Fruit fly (Drosophila melanogaster) whole organism, adult: ENCODE results near the gene CG32537.

Source experiments
- CG11617 ChIP-seq: fragments of 200-800 bp; sonication (Bioruptor generic); optimal IDR thresholded peaks from 2 replicates; lab custom pipeline; 2017; ENCODE audit warnings: mild to moderate bottlenecking, missing biosample characterization, missing genetic modification reagents, missing genetic modification characterization
- CG14711 ChIP-seq: fragments of 200-800 bp; sonication (Bioruptor generic); optimal IDR thresholded peaks from 2 replicates; lab custom pipeline; 2018; ENCODE audit warnings: missing biosample characterization, mild to moderate bottlenecking, missing genetic modification characterization, moderate library complexity
- CG33017 ChIP-seq: fragments of 200-800 bp; sonication (Bioruptor generic); optimal IDR thresholded peaks from 2 replicates; lab custom pipeline; 2018; ENCODE audit warnings: missing biosample characterization, mild to moderate bottlenecking, missing genetic modification characterization, moderate library complexity
- CG7045 ChIP-seq: fragments of 200-800 bp; sonication (Bioruptor generic); optimal IDR thresholded peaks from 2 replicates; lab custom pipeline; 2017; ENCODE audit warnings: missing biosample characterization, mild to moderate bottlenecking, missing genetic modification characterization
- Clk ChIP-seq: fragments of 200-800 bp; sonication (Bioruptor generic); optimal IDR thresholded peaks from 2 replicates; lab custom pipeline; 2017; ENCODE audit warnings: missing biosample characterization, missing genetic modification characterization
- Hr96 ChIP-seq: fragments of 200-800 bp; sonication (Bioruptor generic); optimal IDR thresholded peaks from 2 replicates; lab custom pipeline; 2016; ENCODE audit warnings: missing biosample characterization, missing genetic modification characterization
- Mnt ChIP-seq: fragments of 200-800 bp; sonication (Bioruptor generic); optimal IDR thresholded peaks from 2 replicates; lab custom pipeline; 2016; ENCODE audit warnings: missing biosample characterization, mild to moderate bottlenecking, missing genetic modification characterization
- bab1 ChIP-seq: fragments of 200-800 bp; sonication (Bioruptor generic); optimal IDR thresholded peaks from 3 replicates; lab custom pipeline; 2019; ENCODE audit warnings: missing biosample characterization, mild to moderate bottlenecking, missing genetic modification characterization, moderate library complexity
- cic ChIP-seq: fragments of 200-800 bp; sonication (Bioruptor generic); optimal IDR thresholded peaks from 2 replicates; lab custom pipeline; 2017; ENCODE audit warnings: missing biosample characterization, mild to moderate bottlenecking, missing genetic modification characterization, moderate library complexity
- kay ChIP-seq: fragments of 200-800 bp; sonication (Bioruptor generic); peaks from one replicate; lab custom pipeline; 2016; ENCODE audit warnings: missing biosample characterization, missing genetic modification characterization, borderline replicate concordance
- ovo ChIP-seq: fragments of 200-800 bp; sonication (Bioruptor generic); optimal IDR thresholded peaks from 2 replicates; lab custom pipeline; 2016; ENCODE audit warnings: missing biosample characterization, missing genetic modification characterization
- tj ChIP-seq: fragments of 200-800 bp; sonication (Bioruptor generic); optimal IDR thresholded peaks from 3 replicates; lab custom pipeline; 2017; ENCODE audit warnings: missing biosample characterization, mild to moderate bottlenecking, missing genetic modification characterization, moderate library complexity
- toe ChIP-seq: fragments of 200-800 bp; sonication (Bioruptor generic); optimal IDR thresholded peaks from 2 replicates; lab custom pipeline; 2016; ENCODE audit warnings: missing biosample characterization, missing genetic modification characterization

- TF ChIP-seq Clk (GFP tag; lab: Kevin White, UChicago) (no peak), Hr96 (GFP tag; lab: Kevin White, UChicago) (no peak), CG7045 (GFP tag; lab: Kevin White, UChicago) (no peak), tj (GFP tag; lab: Kevin White, UChicago) (peak; percentile 15), Mnt (GFP tag; lab: Kevin White, UChicago) (peak; percentile 14), ovo (GFP tag; lab: Kevin White, UChicago) (no peak), CG14711 (no peak), cic (GFP tag; lab: Kevin White, UChicago) (peak; percentile 30), toe (GFP tag; lab: Kevin White, UChicago) (no peak), CG11617 (GFP tag; lab: Kevin White, UChicago) (no peak), CG33017 (tag; lab: Kevin White, UChicago) (no peak), kay (GFP tag; lab: Kevin White, UChicago) (peak; percentile 79), bab1 (GFP tag; lab: Kevin White, UChicago) (no peak)
These were observed 39.3 kb upstream of the CG32537 start for dm6 chrX:19315421-19316260.
